Worm (Caenorhabditis elegans) whole organism, L3 larva: Measurements from ENCODE around the gene F54D5.23.

Source experiments
- nfya-1 ChIP-seq: sonication (generic microtip); optimal IDR thresholded peaks from 2 replicates; lab custom pipeline; 2017; ENCODE audit warnings: missing genetic modification characterization, mild to moderate bottlenecking, missing compliant biosample characterization, antibody characterized with exemption, moderate library complexity; ENCODE audit not compliant: insufficient read depth
- nhr-12 ChIP-seq: fragments of 150-350 bp; optimal IDR thresholded peaks from 2 replicates; lab custom pipeline; 2014; ENCODE audit warnings: missing biosample characterization, missing genetic modification characterization
- unc-39 ChIP-seq: sonication (generic microtip); optimal IDR thresholded peaks from 4 replicates; lab custom pipeline; 2017; ENCODE audit warnings: missing biosample characterization, missing genetic modification characterization

F54D5.23 gene

ce11 chrII:11521300-11521699, 47.8 kb downstream of the F54D5.23 start, which contains the start of gene Y62F5A.10:
TSS of gene Y62F5A.10 (plus strand) at chrII:11521600.
- TF ChIP-seq nhr-12 (no peak), nfya-1 (no peak), unc-39 (tag; lab: Kevin White, UChicago) (no peak)
- TF ChIP-seq, all 47 proteins: peak for 0
